Fruit fly (Drosophila melanogaster) Kc167 (cell line): Measurements from ENCODE around the gene CG31229.

Experiments
- Myc ChIP-seq: fragments of >200 bp; optimal IDR thresholded peaks from 2 replicates; lab custom pipeline; 2017; ENCODE audit warnings: missing external identifiers
- Sin3A ChIP-seq: fragments of >200 bp; optimal IDR thresholded peaks from 2 replicates; lab custom pipeline; 2018; ENCODE audit warnings: missing external identifiers
- h ChIP-seq: fragments of >200 bp; optimal IDR thresholded peaks from 3 replicates; lab custom pipeline; 2018; ENCODE audit warnings: missing external identifiers
- insv ChIP-seq: fragments of >200 bp; optimal IDR thresholded peaks from 3 replicates; lab custom pipeline; 2018; ENCODE audit warnings: missing external identifiers
- psq ChIP-seq: fragments of >200 bp; optimal IDR thresholded peaks from 2 replicates; lab custom pipeline; 2017; ENCODE audit warnings: missing external identifiers
- ttk ChIP-seq: sonication (Bioruptor generic); optimal IDR thresholded peaks from 2 replicates; lab custom pipeline; 2017; ENCODE audit warnings: missing external identifiers

DNA sequence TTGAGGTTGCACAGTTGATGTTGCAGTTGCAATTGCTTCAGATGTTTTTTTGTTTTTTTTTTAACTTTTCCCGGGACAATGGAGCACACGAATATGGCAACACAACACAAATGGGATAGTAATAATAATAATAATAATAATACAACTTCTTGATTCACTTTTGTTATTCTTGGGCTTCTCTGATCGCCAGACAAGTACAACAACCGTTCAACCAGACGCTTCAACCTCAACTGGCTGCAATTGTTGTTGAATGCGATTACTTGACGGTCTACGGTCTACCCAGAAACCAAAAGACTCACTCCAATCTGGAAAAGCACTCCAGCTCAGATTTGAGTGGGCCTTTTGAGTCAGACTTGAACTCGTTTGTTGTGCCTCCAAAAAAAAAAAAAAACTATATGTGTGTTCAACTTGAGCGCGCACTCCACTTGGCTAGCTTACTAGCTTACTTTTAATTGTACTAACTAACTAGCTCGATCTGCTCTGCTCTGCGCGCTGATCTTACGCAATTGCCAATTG is 26.4 kb upstream of the CG31229 start, which contains the start of gene CG14301:
- TF ChIP-seq Myc (no peak), psq (lab: Kevin White, UChicago) (no peak), h (lab: Kevin White, UChicago) (no peak), Sin3A (no peak), ttk (lab: Kevin White, UChicago) (no peak), insv (lab: Kevin White, UChicago) (no peak)
